Fruit fly (Drosophila melanogaster) whole organism, adult: Measurements from ENCODE around the gene fz2.

Source experiments
- CG11617 ChIP-seq: fragments of 200-800 bp; sonication (Bioruptor generic); optimal IDR thresholded peaks from 2 replicates; lab custom pipeline; 2017; ENCODE audit warnings: mild to moderate bottlenecking, missing biosample characterization, missing genetic modification reagents, missing genetic modification characterization
- CG14711 ChIP-seq: fragments of 200-800 bp; sonication (Bioruptor generic); optimal IDR thresholded peaks from 2 replicates; lab custom pipeline; 2018; ENCODE audit warnings: missing biosample characterization, mild to moderate bottlenecking, missing genetic modification characterization, moderate library complexity
- CG1620 ChIP-seq: fragments of 200-800 bp; sonication (Bioruptor generic); optimal IDR thresholded peaks from 2 replicates; lab custom pipeline; 2016; ENCODE audit warnings: missing biosample characterization, missing genetic modification characterization
- CG33017 ChIP-seq: fragments of 200-800 bp; sonication (Bioruptor generic); optimal IDR thresholded peaks from 2 replicates; lab custom pipeline; 2018; ENCODE audit warnings: missing biosample characterization, mild to moderate bottlenecking, missing genetic modification characterization, moderate library complexity
- CG7101 ChIP-seq: fragments of 200-800 bp; sonication (Bioruptor generic); optimal IDR thresholded peaks from 2 replicates; lab custom pipeline; 2018; ENCODE audit warnings: missing biosample characterization, mild to moderate bottlenecking, missing genetic modification characterization, moderate library complexity
- cnc ChIP-seq, 2 experiments: fragments of >200 bp; optimal IDR thresholded peaks; 2 replicates each; lab custom pipeline; 2017
- kay ChIP-seq: fragments of 200-800 bp; sonication (Bioruptor generic); peaks from one replicate; lab custom pipeline; 2016; ENCODE audit warnings: missing biosample characterization, missing genetic modification characterization, borderline replicate concordance
- ovo ChIP-seq: fragments of 200-800 bp; sonication (Bioruptor generic); optimal IDR thresholded peaks from 2 replicates; lab custom pipeline; 2016; ENCODE audit warnings: missing biosample characterization, missing genetic modification characterization

DNA sequence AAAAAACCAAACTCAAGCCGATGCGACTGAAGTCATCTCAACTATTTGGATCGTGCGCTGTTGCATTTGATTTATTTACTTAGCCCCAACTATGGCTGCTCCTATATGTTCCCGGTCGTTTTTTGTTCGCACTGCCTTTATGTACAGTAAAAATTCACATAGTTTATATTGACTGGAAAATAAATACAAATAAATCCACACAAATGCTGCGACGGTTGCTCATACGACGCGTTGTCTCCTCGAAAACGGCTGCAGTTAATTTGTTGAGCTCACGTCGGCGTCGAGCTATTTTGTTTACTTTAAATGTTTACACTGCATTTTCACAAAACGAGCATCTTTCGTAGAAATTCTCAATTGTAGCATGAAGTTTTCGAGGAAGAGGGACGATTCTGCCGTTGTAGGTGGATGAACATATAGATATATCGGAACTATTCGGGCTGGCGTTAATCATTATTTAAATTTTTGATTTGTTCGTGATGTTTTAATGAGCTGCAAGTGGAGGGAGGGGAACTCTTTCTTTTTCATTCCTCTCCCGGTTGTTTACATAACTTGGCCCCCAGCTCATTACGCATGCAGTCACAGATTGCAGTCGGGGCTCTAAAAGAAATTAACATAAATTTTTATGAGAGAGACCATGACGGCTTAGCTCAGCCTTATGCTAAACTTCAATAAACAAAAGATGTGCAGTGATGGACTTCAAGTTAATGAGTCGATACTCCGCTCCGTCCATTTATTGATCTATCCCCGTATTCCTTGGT, 43.1 kb downstream of the fz2 start:
- TF ChIP-seq CG33017 (tag; lab: Kevin White, UChicago) (no peak), CG11617 (GFP tag; lab: Kevin White, UChicago) (no peak), cnc (optimal IDR thresholded peaks at IDR 0.05; lab: Kevin White, UChicago) (no peak), CG1620 (GFP tag; lab: Kevin White, UChicago) (no peak), kay (GFP tag; lab: Kevin White, UChicago) (no peak), CG7101 (no peak), ovo (GFP tag; lab: Kevin White, UChicago) (no peak), CG14711 (tag; lab: Kevin White, UChicago) (no peak)
